Fruit fly (Drosophila melanogaster) whole organism, adult: ENCODE data around the gene Sms.

ENCODE experiments used
- CG11617 ChIP-seq: fragments of 200-800 bp; sonication (Bioruptor generic); optimal IDR thresholded peaks from 2 replicates; lab custom pipeline; 2017; ENCODE audit warnings: mild to moderate bottlenecking, missing biosample characterization, missing genetic modification reagents, missing genetic modification characterization
- CG12768 ChIP-seq: fragments of 200-800 bp; sonication (Bioruptor generic); optimal IDR thresholded peaks from 2 replicates; lab custom pipeline; 2017; ENCODE audit warnings: missing biosample characterization, missing genetic modification characterization, mild to moderate bottlenecking, moderate library complexity, missing genetic modification reagents
- CG14711 ChIP-seq: fragments of 200-800 bp; sonication (Bioruptor generic); optimal IDR thresholded peaks from 2 replicates; lab custom pipeline; 2018; ENCODE audit warnings: missing biosample characterization, mild to moderate bottlenecking, missing genetic modification characterization, moderate library complexity
- CG1620 ChIP-seq: fragments of 200-800 bp; sonication (Bioruptor generic); optimal IDR thresholded peaks from 2 replicates; lab custom pipeline; 2016; ENCODE audit warnings: missing biosample characterization, missing genetic modification characterization
- CG33017 ChIP-seq: fragments of 200-800 bp; sonication (Bioruptor generic); optimal IDR thresholded peaks from 2 replicates; lab custom pipeline; 2018; ENCODE audit warnings: missing biosample characterization, mild to moderate bottlenecking, missing genetic modification characterization, moderate library complexity
- CG5204 ChIP-seq: fragments of 200-800 bp; sonication (Bioruptor generic); optimal IDR thresholded peaks from 2 replicates; lab custom pipeline; 2016; ENCODE audit warnings: missing biosample characterization, missing genetic modification characterization
- CG7045 ChIP-seq: fragments of 200-800 bp; sonication (Bioruptor generic); optimal IDR thresholded peaks from 2 replicates; lab custom pipeline; 2017; ENCODE audit warnings: missing biosample characterization, mild to moderate bottlenecking, missing genetic modification characterization
- CG7101 ChIP-seq: fragments of 200-800 bp; sonication (Bioruptor generic); optimal IDR thresholded peaks from 2 replicates; lab custom pipeline; 2018; ENCODE audit warnings: missing biosample characterization, mild to moderate bottlenecking, missing genetic modification characterization, moderate library complexity
- Clk ChIP-seq: fragments of 200-800 bp; sonication (Bioruptor generic); optimal IDR thresholded peaks from 2 replicates; lab custom pipeline; 2017; ENCODE audit warnings: missing biosample characterization, missing genetic modification characterization
- Crg-1 ChIP-seq: fragments of 200-800 bp; sonication (Bioruptor generic); optimal IDR thresholded peaks from 2 replicates; lab custom pipeline; 2016; ENCODE audit warnings: missing biosample characterization, missing genetic modification characterization
- Hr96 ChIP-seq: fragments of 200-800 bp; sonication (Bioruptor generic); optimal IDR thresholded peaks from 2 replicates; lab custom pipeline; 2016; ENCODE audit warnings: missing biosample characterization, missing genetic modification characterization
- Mnt ChIP-seq: fragments of 200-800 bp; sonication (Bioruptor generic); optimal IDR thresholded peaks from 2 replicates; lab custom pipeline; 2016; ENCODE audit warnings: missing biosample characterization, mild to moderate bottlenecking, missing genetic modification characterization
- bab1 ChIP-seq: fragments of 200-800 bp; sonication (Bioruptor generic); optimal IDR thresholded peaks from 3 replicates; lab custom pipeline; 2019; ENCODE audit warnings: missing biosample characterization, mild to moderate bottlenecking, missing genetic modification characterization, moderate library complexity
- cic ChIP-seq: fragments of 200-800 bp; sonication (Bioruptor generic); optimal IDR thresholded peaks from 2 replicates; lab custom pipeline; 2017; ENCODE audit warnings: missing biosample characterization, mild to moderate bottlenecking, missing genetic modification characterization, moderate library complexity
- cnc ChIP-seq, 2 experiments: fragments of >200 bp; optimal IDR thresholded peaks; 2 replicates each; lab custom pipeline; 2017
- kay ChIP-seq: fragments of 200-800 bp; sonication (Bioruptor generic); peaks from one replicate; lab custom pipeline; 2016; ENCODE audit warnings: missing biosample characterization, missing genetic modification characterization, borderline replicate concordance
- ovo ChIP-seq: fragments of 200-800 bp; sonication (Bioruptor generic); optimal IDR thresholded peaks from 2 replicates; lab custom pipeline; 2016; ENCODE audit warnings: missing biosample characterization, missing genetic modification characterization
- pad ChIP-seq: fragments of 200-800 bp; sonication (Bioruptor generic); optimal IDR thresholded peaks from 3 replicates; lab custom pipeline; 2017; ENCODE audit warnings: missing biosample characterization, missing genetic modification characterization, mild to moderate bottlenecking, moderate library complexity, missing genetic modification reagents
- tj ChIP-seq: fragments of 200-800 bp; sonication (Bioruptor generic); optimal IDR thresholded peaks from 3 replicates; lab custom pipeline; 2017; ENCODE audit warnings: missing biosample characterization, mild to moderate bottlenecking, missing genetic modification characterization, moderate library complexity
- toe ChIP-seq: fragments of 200-800 bp; sonication (Bioruptor generic); optimal IDR thresholded peaks from 2 replicates; lab custom pipeline; 2016; ENCODE audit warnings: missing biosample characterization, missing genetic modification characterization

The Sms gene

DNA sequence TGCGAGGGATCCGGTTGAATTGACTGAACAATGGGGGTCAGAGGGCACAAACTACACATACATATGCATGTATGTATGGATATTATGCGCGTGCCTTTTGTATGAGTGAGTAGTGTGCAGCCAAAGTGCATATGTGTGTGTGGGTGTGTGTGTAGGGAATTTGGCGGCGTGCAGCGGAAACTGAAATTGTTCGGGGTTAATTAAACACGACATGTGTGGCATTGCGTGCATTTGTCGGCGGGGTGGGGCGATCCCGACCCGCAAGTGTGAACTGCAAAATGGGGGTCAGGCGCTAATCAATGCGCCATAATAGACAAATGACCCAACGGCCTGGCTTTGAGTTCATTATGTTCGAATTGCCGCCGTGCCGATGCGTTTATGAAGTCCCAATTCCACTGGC is 21.0 kb upstream of the Sms start:
- TF ChIP-seq kay (GFP tag; lab: Kevin White, UChicago) (no peak), Crg-1 (GFP tag; lab: Kevin White, UChicago) (no peak), CG1620 (no peak), Clk (no peak), CG7101 (tag; lab: Kevin White, UChicago) (no peak), Mnt (GFP tag; lab: Kevin White, UChicago) (no peak), toe (no peak), cic (GFP tag; lab: Kevin White, UChicago) (no peak), CG7045 (GFP tag; lab: Kevin White, UChicago) (no peak), Hr96 (GFP tag; lab: Kevin White, UChicago) (no peak)

DNA sequence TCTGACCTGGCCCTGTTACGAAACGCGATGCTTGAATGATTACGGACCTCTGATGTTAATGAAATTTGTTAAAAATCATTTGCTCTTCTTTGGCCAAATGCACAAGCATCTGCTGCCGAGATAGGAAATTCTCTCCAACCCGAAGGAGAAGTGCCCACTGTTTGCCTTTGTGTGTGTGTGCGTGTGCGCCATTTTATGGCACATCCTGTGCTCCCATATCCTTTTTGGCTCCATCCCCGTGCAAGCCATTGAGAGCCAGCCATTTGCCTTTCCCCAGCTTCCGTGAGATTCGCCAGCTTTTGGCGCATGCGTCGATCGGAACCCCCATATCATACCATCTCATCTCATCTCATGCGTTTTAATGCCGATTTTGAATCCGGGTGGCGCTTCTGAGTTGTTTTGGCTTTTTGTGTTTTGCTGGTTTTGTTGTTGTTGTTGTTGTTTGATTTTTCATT is 19.0 kb upstream of the Sms start, which contains the start of gene CG4328:
TSS of gene CG4328 (minus strand) at position 51 of the 455 bp plus-strand sequence.
- TF ChIP-seq pad (GFP tag; lab: Kevin White, UChicago): peak; percentile 60
- TF ChIP-seq toe: no peak
- no peak for TF ChIP-seq CG14711 (tag; lab: Kevin White, UChicago)
- no peak for TF ChIP-seq cic (GFP tag; lab: Kevin White, UChicago)

DNA sequence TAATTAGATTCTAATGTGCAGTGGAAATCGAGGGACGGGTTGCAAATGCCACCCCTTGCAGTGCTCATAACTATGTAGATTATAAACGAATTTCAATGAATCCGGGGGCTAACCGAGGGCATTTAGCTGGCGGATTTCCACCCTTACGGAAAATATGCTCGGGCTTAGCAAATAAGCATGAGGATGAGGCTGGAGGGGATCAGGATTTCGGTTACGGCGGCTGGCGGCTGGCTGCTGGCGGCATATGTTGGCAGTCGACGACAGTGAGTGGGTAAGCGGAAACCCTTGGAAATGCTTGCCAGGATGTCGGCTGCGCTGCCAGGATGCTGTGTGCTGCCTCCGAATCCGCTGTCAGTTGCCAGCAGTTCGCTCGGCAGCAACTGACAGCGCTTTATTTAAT is 17.6 kb upstream of the Sms start:
- TF ChIP-seq ovo (GFP tag; lab: Kevin White, UChicago) (no peak), Clk (no peak), CG7101 (tag; lab: Kevin White, UChicago) (no peak), tj (GFP tag; lab: Kevin White, UChicago) (no peak), kay (GFP tag; lab: Kevin White, UChicago) (no peak), toe (no peak), CG11617 (GFP tag; lab: Kevin White, UChicago) (no peak), CG33017 (no peak), CG7045 (GFP tag; lab: Kevin White, UChicago) (no peak), Hr96 (GFP tag; lab: Kevin White, UChicago) (no peak), CG5204 (GFP tag; lab: Kevin White, UChicago) (no peak), bab1 (GFP tag; lab: Kevin White, UChicago) (no peak), CG1620 (no peak)

DNA sequence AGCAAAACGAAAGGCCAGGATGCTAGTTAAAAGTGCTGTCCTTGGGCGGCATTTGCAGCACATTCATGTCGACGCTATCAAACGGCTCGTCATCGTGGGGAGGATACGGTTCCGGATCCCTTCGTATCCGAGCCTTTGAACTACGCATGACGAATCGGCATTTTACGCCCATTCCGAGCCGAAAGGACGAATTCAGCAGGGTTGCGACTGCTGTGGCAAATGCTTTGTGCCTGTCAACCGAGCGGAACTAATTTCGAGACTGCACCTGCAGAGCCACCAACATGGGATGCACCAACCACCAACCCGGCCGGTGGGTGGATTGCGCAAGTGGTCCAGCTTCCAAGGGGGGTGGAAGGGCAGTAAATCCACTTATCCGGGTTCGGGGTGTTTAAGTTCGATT is 13.5 kb upstream of the Sms start:
- TF ChIP-seq CG14711 (tag; lab: Kevin White, UChicago) (no peak), CG33017 (no peak), Hr96 (GFP tag; lab: Kevin White, UChicago) (no peak), cnc (optimal IDR thresholded peaks at IDR 0.05; lab: Kevin White, UChicago) (no peak), kay (GFP tag; lab: Kevin White, UChicago) (no peak), CG7101 (tag; lab: Kevin White, UChicago) (no peak), CG5204 (GFP tag; lab: Kevin White, UChicago) (no peak), CG7045 (GFP tag; lab: Kevin White, UChicago) (no peak), bab1 (GFP tag; lab: Kevin White, UChicago) (no peak), Clk (no peak), Crg-1 (GFP tag; lab: Kevin White, UChicago) (no peak), toe (no peak), Mnt (GFP tag; lab: Kevin White, UChicago) (no peak), tj (GFP tag; lab: Kevin White, UChicago) (no peak), CG11617 (GFP tag; lab: Kevin White, UChicago) (no peak), CG1620 (no peak), ovo (GFP tag; lab: Kevin White, UChicago) (no peak), CG12768 (no peak), pad (GFP tag; lab: Kevin White, UChicago) (no peak)

DNA sequence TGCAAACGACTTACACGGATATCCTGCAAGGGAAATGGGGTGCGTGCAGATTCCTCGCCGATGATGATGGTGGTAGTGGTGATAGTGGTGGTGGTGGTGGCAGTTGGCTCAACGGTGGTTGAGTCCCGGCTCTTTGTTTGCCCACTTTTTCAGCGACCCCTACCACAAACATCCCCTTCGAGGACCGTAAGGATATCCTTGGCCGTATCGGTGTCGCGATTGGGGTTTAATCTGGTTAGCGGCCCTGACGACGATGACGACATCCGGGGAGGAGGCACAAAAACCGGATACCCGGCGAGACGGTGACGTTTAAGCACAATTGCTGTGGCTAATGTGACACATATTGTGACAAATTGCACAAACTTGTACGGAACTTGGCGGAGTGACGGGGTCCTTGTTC is 12.6 kb upstream of the Sms start:
- TF ChIP-seq pad (GFP tag; lab: Kevin White, UChicago): no peak
- TF ChIP-seq CG7101 (tag; lab: Kevin White, UChicago): no peak
- no peak for TF ChIP-seq cnc (optimal IDR thresholded peaks at IDR 0.05; lab: Kevin White, UChicago)
- no peak for TF ChIP-seq Mnt (GFP tag; lab: Kevin White, UChicago)
- no peak for TF ChIP-seq CG1620
- no peak for TF ChIP-seq tj (GFP tag; lab: Kevin White, UChicago)
- no peak for TF ChIP-seq Hr96 (GFP tag; lab: Kevin White, UChicago)

DNA sequence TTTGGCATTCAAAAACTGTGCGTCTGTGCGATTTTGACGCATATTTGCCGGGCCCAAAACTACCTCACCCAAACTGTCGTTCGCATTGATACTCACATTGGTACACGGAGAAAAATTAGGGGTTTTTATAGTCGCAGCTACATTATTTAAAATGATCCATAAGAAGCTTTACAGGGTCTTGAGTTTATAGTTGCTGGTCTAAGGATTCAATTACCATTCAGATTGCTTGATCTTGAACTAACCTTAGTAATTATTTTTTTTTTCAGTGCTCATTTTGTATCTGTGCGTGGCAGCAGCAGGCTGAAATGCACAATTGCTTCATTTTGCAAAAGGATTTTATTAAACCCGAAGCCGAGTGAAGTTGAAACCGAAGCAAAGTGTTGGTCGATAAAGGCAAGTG is 10.3 kb upstream of the Sms start:
- TF ChIP-seq Crg-1 (GFP tag; lab: Kevin White, UChicago): no peak
- no peak for TF ChIP-seq bab1 (GFP tag; lab: Kevin White, UChicago)
- no peak for TF ChIP-seq Mnt (GFP tag; lab: Kevin White, UChicago)
- no peak for TF ChIP-seq toe
- no peak for TF ChIP-seq CG33017
- TF ChIP-seq pad (GFP tag; lab: Kevin White, UChicago): no peak
- TF ChIP-seq kay (GFP tag; lab: Kevin White, UChicago): no peak
- TF ChIP-seq CG7101 (tag; lab: Kevin White, UChicago): no peak
- TF ChIP-seq ovo (GFP tag; lab: Kevin White, UChicago): no peak
- no peak for TF ChIP-seq Hr96 (GFP tag; lab: Kevin White, UChicago)
- no peak for TF ChIP-seq Clk
- no peak for TF ChIP-seq tj (GFP tag; lab: Kevin White, UChicago)
- no peak for TF ChIP-seq cnc (optimal IDR thresholded peaks at IDR 0.05; lab: Kevin White, UChicago)
- no peak for TF ChIP-seq CG14711 (tag; lab: Kevin White, UChicago)
- no peak for TF ChIP-seq cic (GFP tag; lab: Kevin White, UChicago)
- TF ChIP-seq CG7045 (GFP tag; lab: Kevin White, UChicago): no peak
- TF ChIP-seq CG5204 (GFP tag; lab: Kevin White, UChicago): no peak
- TF ChIP-seq CG1620: no peak
- no peak for TF ChIP-seq CG11617 (GFP tag; lab: Kevin White, UChicago)
